Worm (Caenorhabditis elegans): ENCODE measurements around the gene srt-48.

Gene srt-48

DNA sequence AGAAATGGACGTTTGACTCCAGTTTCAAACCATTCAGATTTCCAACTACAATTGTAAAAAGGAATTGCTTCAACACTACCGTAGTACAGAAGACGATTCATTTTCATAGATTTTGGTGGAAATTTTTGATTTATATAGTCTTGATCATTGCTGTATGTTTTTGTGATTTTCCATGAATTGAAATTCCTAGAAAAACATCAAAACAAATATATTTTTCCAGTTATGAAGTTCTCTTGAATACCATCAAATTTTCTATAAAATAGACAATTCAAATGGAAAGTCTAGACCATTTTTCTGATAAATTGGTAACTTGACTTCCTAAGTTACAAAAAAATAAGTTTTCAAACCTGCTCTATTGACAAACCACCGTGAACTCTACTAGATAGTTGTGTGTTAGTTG, at the start of gene srt-48:
Gene srt-48 (minus strand): TSS at position 101 of the 400 bp plus-strand sequence.
- no peak for TF ChIP-seq unc-62 (GFP tag; optimal IDR thresholded peaks at IDR 0.05)

DNA sequence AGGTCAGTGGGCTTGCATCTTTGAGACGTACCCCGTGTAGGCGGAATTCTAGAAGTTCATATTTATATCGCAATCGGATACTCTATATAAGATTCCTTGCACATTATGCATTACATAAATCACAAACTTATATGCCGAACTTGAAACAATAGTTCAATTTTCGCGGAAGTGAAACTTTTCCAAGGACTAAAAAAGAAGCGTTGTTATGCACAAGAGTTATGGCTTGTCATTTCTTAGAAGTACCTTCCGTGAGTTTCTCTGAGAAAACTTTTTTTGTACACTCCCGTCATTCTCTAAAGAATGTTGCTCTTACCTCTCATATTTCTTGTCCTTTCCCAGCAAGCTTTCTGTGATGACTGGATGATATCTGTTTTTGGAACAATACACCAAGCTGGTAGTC, 49.7 kb upstream of the srt-48 start, which contains the start of gene M199.136:
Gene M199.136 (plus strand): TSS at position 301 of the 400 bp plus-strand sequence.
- no peak for TF ChIP-seq unc-62 (GFP tag; optimal IDR thresholded peaks at IDR 0.05)

- TF ChIP-seq unc-62 (GFP tag; optimal IDR thresholded peaks at IDR 0.05): no peak
Measured at ce11 chrIV:15114324-15114723, 45.6 kb upstream of the srt-48 start, which contains the start of gene M199.135. Gene M199.135, plus strand, starts transcription at chrIV:15114624.

- no peak for TF ChIP-seq unc-62 (GFP tag; optimal IDR thresholded peaks at IDR 0.05)
Measured at ce11 chrIV:15113117-15113516, 44.4 kb upstream of the srt-48 start, which contains the start of gene M199.134. Gene M199.134, minus strand, starts transcription at chrIV:15113217.

DNA sequence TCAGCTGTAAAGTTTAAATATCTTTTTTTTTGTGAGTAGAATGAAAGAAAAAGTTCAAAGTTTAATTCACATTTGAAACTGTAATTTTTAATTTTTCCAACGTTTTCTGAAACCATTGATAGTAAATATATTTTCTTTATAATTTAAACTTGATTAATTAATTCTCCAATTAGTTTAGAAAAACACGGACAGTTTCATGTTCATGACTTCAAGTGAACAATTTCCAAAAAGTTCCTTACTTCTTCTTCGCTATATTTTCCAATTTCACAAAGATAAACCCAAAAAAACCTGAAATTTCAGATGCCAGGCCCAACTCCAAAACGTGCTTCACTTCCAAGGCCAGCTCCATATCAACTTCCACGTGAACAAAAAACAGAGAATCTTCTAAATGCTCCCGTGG, 39.8 kb upstream of the srt-48 start, which contains the start of gene M199.2:
Gene M199.2 (plus strand): TSS at position 301 of the 400 bp plus-strand sequence.
- no peak for TF ChIP-seq unc-62 (GFP tag; optimal IDR thresholded peaks at IDR 0.05)

DNA sequence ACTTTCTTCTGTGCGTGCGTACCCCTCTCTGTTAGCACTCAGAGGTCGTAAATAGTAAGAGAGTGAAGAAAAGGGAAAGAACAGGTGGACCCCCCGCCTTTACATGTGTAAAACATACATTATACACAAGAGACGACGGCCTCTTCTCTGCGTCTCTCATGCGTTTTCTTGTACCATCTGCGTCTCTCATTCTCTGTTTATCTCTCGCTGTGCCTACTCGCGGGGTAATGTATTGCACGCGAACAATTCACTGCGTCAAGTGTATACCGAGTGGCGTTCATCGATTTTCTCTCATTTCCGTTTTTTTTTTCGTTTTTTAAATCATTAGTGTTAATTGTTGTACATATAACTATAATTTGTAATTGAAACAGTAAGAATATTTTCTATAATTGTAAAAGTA, 38.5 kb upstream of the srt-48 start:
- no peak for TF ChIP-seq unc-62 (GFP tag; optimal IDR thresholded peaks at IDR 0.05)

- no peak for TF ChIP-seq unc-62 (GFP tag; optimal IDR thresholded peaks at IDR 0.05)
Measured at ce11 chrIV:15103224-15103679, 34.5 kb upstream of the srt-48 start, which contains the start of gene srt-44. Gene srt-44, plus strand, starts transcription at chrIV:15103629.

DNA sequence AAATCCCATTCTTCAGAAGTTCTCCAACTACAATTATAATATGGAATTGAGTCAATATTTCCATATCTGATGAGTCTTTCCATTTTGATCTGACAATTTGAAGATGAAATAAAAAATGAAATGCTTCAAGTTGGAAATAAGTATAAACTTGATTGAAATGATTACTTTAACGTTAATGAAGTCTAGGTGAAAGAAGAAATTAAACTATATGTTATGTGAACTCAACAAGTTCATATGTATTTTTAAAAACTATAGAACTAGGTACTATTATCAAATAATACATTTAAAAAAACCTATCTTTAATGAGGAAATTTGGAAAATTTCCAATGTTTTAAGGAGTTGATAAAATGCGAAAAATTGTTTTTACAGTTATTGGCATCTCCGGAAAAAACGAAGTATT, 29.6 kb upstream of the srt-48 start, which contains the start of gene srt-49:
Gene srt-49 (minus strand): TSS at position 101 of the 400 bp plus-strand sequence.
- no peak for TF ChIP-seq unc-62 (GFP tag; optimal IDR thresholded peaks at IDR 0.05)

ce11 chrIV:15074392-15074791, 5.7 kb upstream of the srt-48 start, which contains the start of gene srt-50:
Gene srt-50, plus strand, starts transcription at chrIV:15074692.
- TF ChIP-seq unc-62 (GFP tag; optimal IDR thresholded peaks at IDR 0.05): no peak

ce11 chrIV:15065653-15066052, 3.1 kb downstream of the srt-48 start, which contains the start of gene Y41E3.18:
Gene Y41E3.18, minus strand, starts transcription at chrIV:15065753.
- no peak for TF ChIP-seq unc-62 (GFP tag; optimal IDR thresholded peaks at IDR 0.05)

ce11 chrIV:15063789-15064188, 4.9 kb downstream of the srt-48 start:
- TF ChIP-seq unc-62 (GFP tag; optimal IDR thresholded peaks at IDR 0.05): no peak

DNA sequence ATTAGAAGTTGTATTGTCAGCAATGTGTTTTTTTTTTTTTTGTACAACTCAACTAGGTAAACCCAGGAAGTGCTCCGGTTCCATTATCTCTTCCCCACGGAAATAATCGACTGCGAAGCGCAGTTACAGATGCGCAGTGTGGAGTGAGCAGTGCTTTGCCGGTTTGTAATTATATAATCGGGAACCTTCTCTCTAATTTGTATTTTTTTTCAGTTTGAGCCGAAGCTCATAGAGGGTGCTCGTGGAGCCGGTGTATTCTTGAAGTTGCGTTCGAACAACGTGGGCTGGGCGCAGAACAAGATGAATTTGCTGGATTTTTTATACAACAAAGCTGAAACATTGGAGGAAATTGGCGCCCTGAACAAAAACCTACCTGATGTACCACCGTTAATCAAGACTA, 10.7 kb downstream of the srt-48 start, which contains the start of gene Y41E3.13:
Gene Y41E3.13 (plus strand): TSS at position 301 of the 400 bp plus-strand sequence.
- TF ChIP-seq unc-62 (GFP tag; optimal IDR thresholded peaks at IDR 0.05): no peak

DNA sequence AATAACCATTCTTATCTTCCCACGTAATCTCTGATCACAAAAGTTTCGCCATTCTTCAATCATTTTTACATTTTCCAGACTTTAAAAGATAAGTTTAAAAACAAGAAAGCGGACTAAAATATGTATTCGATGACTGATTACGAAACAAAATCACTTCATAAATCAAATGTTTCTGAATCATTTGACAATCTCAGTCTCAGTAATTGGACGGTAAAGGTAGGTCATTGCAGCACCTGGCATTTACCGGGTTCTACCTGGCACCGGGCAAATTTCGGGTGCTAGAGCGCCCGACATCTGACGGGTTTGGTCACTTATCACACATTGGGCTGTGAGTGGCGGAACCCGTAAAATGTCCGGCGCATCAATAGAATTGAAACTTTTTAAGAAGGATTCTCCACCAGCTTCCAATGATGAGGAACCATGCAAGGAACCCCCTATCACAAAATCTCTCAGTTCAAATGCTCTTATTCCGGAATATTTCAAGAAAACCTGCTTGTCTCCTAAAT, 12.6 kb downstream of the srt-48 start, which contains the start of gene Y41E3.19:
Gene Y41E3.19 (plus strand): TSS at position 51 of the 506 bp plus-strand sequence.
- TF ChIP-seq unc-62 (GFP tag; optimal IDR thresholded peaks at IDR 0.05): no peak

- no peak for TF ChIP-seq unc-62 (GFP tag; optimal IDR thresholded peaks at IDR 0.05)
Measured at ce11 chrIV:15053271-15053670, 15.4 kb downstream of the srt-48 start, which contains the start of gene srt-47. Gene srt-47, minus strand, starts transcription at chrIV:15053371.

- no peak for TF ChIP-seq unc-62 (GFP tag; optimal IDR thresholded peaks at IDR 0.05)
Measured at ce11 chrIV:15051045-15051444, 17.7 kb downstream of the srt-48 start.

DNA sequence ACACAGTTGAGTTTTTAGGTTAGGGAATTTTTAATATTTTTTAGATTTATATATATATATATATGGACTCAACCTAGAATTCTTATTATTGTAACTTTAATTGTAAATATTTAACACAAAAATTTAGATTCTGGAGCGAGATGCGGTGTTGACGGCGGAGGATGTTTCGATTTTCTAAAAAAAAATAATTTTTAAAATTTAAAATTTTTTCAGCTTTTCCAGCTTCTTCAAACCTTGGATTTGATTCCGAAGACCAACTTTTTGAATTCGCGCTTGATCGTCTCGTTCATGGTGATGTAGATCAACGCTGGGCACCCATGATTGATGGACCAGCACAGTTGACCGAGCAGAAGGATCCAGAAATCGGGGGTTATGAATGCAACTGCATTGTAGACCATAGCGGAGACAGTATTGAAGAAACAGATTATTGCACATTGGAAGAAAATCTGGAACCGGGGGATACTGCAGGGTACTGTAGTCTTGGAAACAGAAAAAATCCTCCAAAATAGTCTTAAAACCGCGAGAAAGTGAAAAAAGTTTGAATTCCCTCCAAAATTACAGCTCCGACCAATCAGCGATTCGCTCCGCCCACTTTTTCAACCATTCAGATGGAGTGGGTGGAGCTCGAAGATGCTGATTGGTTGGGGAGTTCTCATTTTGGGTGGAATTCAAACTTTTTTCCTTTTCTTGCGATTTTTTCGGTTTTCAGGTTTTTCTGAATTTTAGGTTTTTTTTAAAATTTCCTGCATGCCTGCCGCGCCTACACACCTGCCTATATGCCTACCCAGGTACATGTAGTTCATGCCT, 19.2 kb downstream of the srt-48 start:
- no peak for TF ChIP-seq unc-62 (GFP tag; optimal IDR thresholded peaks at IDR 0.05)

Data from whole organism, dauer.